Worm (Caenorhabditis elegans) whole organism, late embryonic: ENCODE data around the gene F54H5.2.

ENCODE experiments used
- C38D4.7 ChIP-seq: fragments of 200-800 bp; sonication (Bioruptor generic); optimal IDR thresholded peaks from 2 replicates; lab custom pipeline; 2018; ENCODE audit warnings: mild to moderate bottlenecking, missing genetic modification characterization, moderate library complexity, missing compliant biosample characterization
- K02D7.2 ChIP-seq: sonication (generic microtip); optimal IDR thresholded peaks from 2 replicates; lab custom pipeline; 2017; ENCODE audit warnings: mild to moderate bottlenecking, missing genetic modification characterization, missing compliant biosample characterization
- K09A11.1 ChIP-seq: sonication (generic microtip); optimal IDR thresholded peaks from 2 replicates; lab custom pipeline; 2017; ENCODE audit warnings: antibody characterized with exemption, mild to moderate bottlenecking, missing genetic modification characterization, missing compliant biosample characterization; ENCODE audit not compliant: insufficient read depth
- T23F11.4 ChIP-seq: fragments of 200-800 bp; sonication (Bioruptor generic); optimal IDR thresholded peaks from 2 replicates; lab custom pipeline; 2018; ENCODE audit warnings: mild to moderate bottlenecking, missing genetic modification characterization, missing compliant biosample characterization
- Y22D7AL.16 ChIP-seq: sonication (generic microtip); optimal IDR thresholded peaks from 2 replicates; lab custom pipeline; 2016; ENCODE audit warnings: missing genetic modification characterization, missing compliant biosample characterization
- ama-1 ChIP-seq: fragments of 150-350 bp; optimal IDR thresholded peaks from 2 replicates; lab custom pipeline; 2014
- ceh-2 ChIP-seq: sonication (generic microtip); optimal IDR thresholded peaks from 2 replicates; lab custom pipeline; 2016; ENCODE audit warnings: missing genotype, missing genetic modification characterization, missing compliant biosample characterization
- ceh-22 ChIP-seq: sonication (generic microtip); optimal IDR thresholded peaks from 2 replicates; lab custom pipeline; 2017; ENCODE audit warnings: missing biosample characterization, missing genetic modification characterization
- ceh-24 ChIP-seq: sonication (generic microtip); optimal IDR thresholded peaks from 2 replicates; lab custom pipeline; 2016; ENCODE audit warnings: mild to moderate bottlenecking, missing genetic modification characterization, missing compliant biosample characterization
- ceh-30 ChIP-seq: fragments of 150-350 bp; optimal IDR thresholded peaks from 2 replicates; lab custom pipeline; 2014; ENCODE audit warnings: missing biosample characterization, missing genetic modification characterization
- ceh-31 ChIP-seq: sonication (generic microtip); optimal IDR thresholded peaks from 2 replicates; lab custom pipeline; 2016; ENCODE audit warnings: missing genetic modification characterization, missing compliant biosample characterization
- ceh-6 ChIP-seq: fragments of 200-800 bp; sonication (Bioruptor generic); optimal IDR thresholded peaks from 2 replicates; lab custom pipeline; 2018; ENCODE audit warnings: mild to moderate bottlenecking, missing genetic modification characterization, missing compliant biosample characterization
- dve-1 ChIP-seq: sonication (generic microtip); optimal IDR thresholded peaks from 2 replicates; lab custom pipeline; 2017; ENCODE audit warnings: antibody characterized with exemption, mild to moderate bottlenecking, missing genetic modification characterization, missing compliant biosample characterization
- ets-4 ChIP-seq: sonication (generic microtip); optimal IDR thresholded peaks from 2 replicates; lab custom pipeline; 2016; ENCODE audit warnings: missing genetic modification characterization, missing compliant biosample characterization
- fax-1 ChIP-seq: sonication (generic microtip); optimal IDR thresholded peaks from 2 replicates; lab custom pipeline; 2016; ENCODE audit warnings: missing genotype, missing genetic modification characterization, missing compliant biosample characterization
- fkh-6 ChIP-seq: sonication (generic microtip); optimal IDR thresholded peaks from 2 replicates; lab custom pipeline; 2016; ENCODE audit warnings: missing genetic modification characterization, missing compliant biosample characterization
- gmeb-2 ChIP-seq: sonication (generic microtip); optimal IDR thresholded peaks from 2 replicates; lab custom pipeline; 2016; ENCODE audit warnings: missing genetic modification characterization, inconsistent platforms, missing compliant biosample characterization
- hlh-13 ChIP-seq: fragments of 200-800 bp; sonication (Bioruptor generic); optimal IDR thresholded peaks from 2 replicates; lab custom pipeline; 2018; ENCODE audit warnings: mild to moderate bottlenecking, missing genetic modification characterization, missing compliant biosample characterization
- lin-11 ChIP-seq: fragments of 200-800 bp; sonication (Bioruptor generic); optimal IDR thresholded peaks from 2 replicates; lab custom pipeline; 2018; ENCODE audit warnings: mild to moderate bottlenecking, missing genetic modification characterization, missing compliant biosample characterization
- madf-2 ChIP-seq: sonication (generic microtip); optimal IDR thresholded peaks from 2 replicates; lab custom pipeline; 2017; ENCODE audit warnings: missing genetic modification characterization, missing compliant biosample characterization
- nhr-11 ChIP-seq: fragments of 150-350 bp; optimal IDR thresholded peaks from 2 replicates; lab custom pipeline; 2014; ENCODE audit warnings: missing biosample characterization, missing genetic modification characterization
- npax-4 ChIP-seq: sonication (generic microtip); optimal IDR thresholded peaks from 2 replicates; lab custom pipeline; 2016; ENCODE audit warnings: missing genetic modification characterization, missing compliant biosample characterization
- pag-3 ChIP-seq: sonication (generic microtip); optimal IDR thresholded peaks from 2 replicates; lab custom pipeline; 2016; ENCODE audit warnings: missing compliant biosample characterization, missing genetic modification characterization, borderline replicate concordance
- pax-1 ChIP-seq: fragments of 150-350 bp; optimal IDR thresholded peaks from 2 replicates; lab custom pipeline; 2014; ENCODE audit warnings: missing biosample characterization, missing genetic modification characterization
- pha-2 ChIP-seq: sonication (generic microtip); optimal IDR thresholded peaks from 2 replicates; lab custom pipeline; 2017; ENCODE audit warnings: mild to moderate bottlenecking, missing genetic modification characterization, missing compliant biosample characterization
- pha-4 ChIP-seq: fragments of 150-350 bp; optimal IDR thresholded peaks from 2 replicates; lab custom pipeline; 2018; ENCODE audit warnings: missing biosample characterization, missing genetic modification reagents, missing genetic modification characterization
- pqm-1 ChIP-seq: sonication (generic microtip); optimal IDR thresholded peaks from 2 replicates; lab custom pipeline; 2016; ENCODE audit warnings: missing genetic modification characterization, missing compliant biosample characterization
- pros-1 ChIP-seq: fragments of 150-350 bp; optimal IDR thresholded peaks from 2 replicates; lab custom pipeline; 2014; ENCODE audit warnings: missing biosample characterization, missing genetic modification reagents, missing genetic modification characterization
- ref-2 ChIP-seq: sonication (generic microtip); optimal IDR thresholded peaks from 2 replicates; lab custom pipeline; 2016; ENCODE audit warnings: missing genetic modification characterization, missing compliant biosample characterization
- sdc-2 ChIP-seq: sonication (generic microtip); optimal IDR thresholded peaks from 2 replicates; lab custom pipeline; 2016; ENCODE audit warnings: missing genotype, missing genetic modification characterization, missing compliant biosample characterization
- sox-2 ChIP-seq: fragments of 200-800 bp; sonication (Bioruptor generic); IDR thresholded peaks from 2 replicates; pipeline ENCODE4 v1.3.6; 2022; ENCODE audit warnings: missing genetic modification reagents, missing genetic modification characterization, missing compliant biosample characterization
- syd-9 ChIP-seq: sonication (generic microtip); optimal IDR thresholded peaks from 2 replicates; lab custom pipeline; 2016; ENCODE audit warnings: mild to moderate bottlenecking, missing genetic modification characterization, moderate library complexity, missing compliant biosample characterization
- tbx-7 ChIP-seq: sonication (generic microtip); optimal IDR thresholded peaks from 2 replicates; lab custom pipeline; 2016; ENCODE audit warnings: missing genotype, missing genetic modification characterization, missing compliant biosample characterization
- unc-3 ChIP-seq, 2 experiments: fragments of 200-800 bp in 1 of 2; sonication (Bioruptor generic) in 1 of 2; sonication (generic microtip) in 1 of 2; conservative IDR thresholded peaks in 1 of 2; optimal IDR thresholded peaks in 1 of 2; 2 replicates each; pipeline versions ENCODE4 v1.3.6 to Lab custom; 2016 to 2022; ENCODE audit warnings: missing compliant biosample characterization in 2 of 2, missing genetic modification characterization in 2 of 2, missing genetic modification reagents in 1 of 2
- unc-86 ChIP-seq: sonication (generic microtip); optimal IDR thresholded peaks from 2 replicates; lab custom pipeline; 2016; ENCODE audit warnings: missing genetic modification characterization, missing compliant biosample characterization

F54H5.2 gene

ce11 chrII:6619007-6619406 is 8.3 kb upstream of the F54H5.2 start:
- TF ChIP-seq sox-2 (GFP tag; lab: Robert Waterston, UW): no peak

ce11 chrII:6621886-6622285 is 5.4 kb upstream of the F54H5.2 start, which contains the start of gene F54H5.3:
Gene F54H5.3, plus strand, starts transcription at chrII:6622186.
- no peak for TF ChIP-seq gmeb-2 (tag; lab: Kevin White, UChicago)
- no peak for TF ChIP-seq syd-9 (tag; lab: Kevin White, UChicago)
- no peak for TF ChIP-seq ceh-31
- no peak for TF ChIP-seq ceh-24 (tag; lab: Kevin White, UChicago)
- no peak for TF ChIP-seq ama-1 (lab: Kevin White, UChicago)
- TF ChIP-seq fkh-6 (tag; lab: Kevin White, UChicago): no peak
- TF ChIP-seq pqm-1: no peak
- TF ChIP-seq pag-3: no peak
- no peak for TF ChIP-seq lin-11 (tag; lab: Kevin White, UChicago)

ce11 chrII:6625302-6625701 is 2.0 kb upstream of the F54H5.2 start, which contains the start of gene F54H5.14:
Gene F54H5.14, minus strand, starts transcription at chrII:6625402.
- TF ChIP-seq dve-1 (tag; lab: Kevin White, UChicago) (no peak), pha-2 (tag; lab: Kevin White, UChicago) (no peak), K02D7.2 (tag; lab: Kevin White, UChicago) (no peak), T23F11.4 (no peak), madf-2 (tag; lab: Kevin White, UChicago) (no peak), C38D4.7 (GFP tag; lab: Kevin White, UChicago) (no peak), ceh-22 (no peak), K09A11.1 (tag; lab: Kevin White, UChicago) (no peak), pros-1 (tag; lab: Kevin White, UChicago) (no peak)

- TF ChIP-seq sdc-2 (no peak), pag-3 (no peak), ets-4 (tag; lab: Kevin White, UChicago) (no peak), K02D7.2 (tag; lab: Kevin White, UChicago) (no peak), fax-1 (tag; lab: Kevin White, UChicago) (no peak), ref-2 (tag; lab: Kevin White, UChicago) (no peak), unc-3 (GFP tag; conservative IDR thresholded peaks at IDR 0.05; lab: Robert Waterston, UW) (no peak), unc-3 (tag; optimal IDR thresholded peaks at IDR 0.05; lab: Kevin White, UChicago) (no peak), syd-9 (tag; lab: Kevin White, UChicago) (no peak), pha-2 (tag; lab: Kevin White, UChicago) (no peak), fkh-6 (tag; lab: Kevin White, UChicago) (no peak), C38D4.7 (GFP tag; lab: Kevin White, UChicago) (no peak), tbx-7 (tag; lab: Kevin White, UChicago) (no peak), npax-4 (tag; lab: Kevin White, UChicago) (no peak), pax-1 (tag; lab: Kevin White, UChicago) (no peak), Y22D7AL.16 (tag; lab: Kevin White, UChicago) (no peak)
These were observed 1.1 kb downstream of the F54H5.2 start for ce11 chrII:6628397-6628796.

ce11 chrII:6629775-6630174 is 2.5 kb downstream of the F54H5.2 start:
- no peak for TF ChIP-seq hlh-13 (GFP tag; lab: Kevin White, UChicago)

- TF ChIP-seq gmeb-2 (tag; lab: Kevin White, UChicago): no peak
- TF ChIP-seq fkh-6 (tag; lab: Kevin White, UChicago): no peak
- no peak for TF ChIP-seq ets-4 (tag; lab: Kevin White, UChicago)
These were observed 3.5 kb downstream of the F54H5.2 start, which contains the start of gene T19D12.4 for ce11 chrII:6630811-6631210. Gene T19D12.4, plus strand, starts transcription at chrII:6631105.

- TF ChIP-seq madf-2 (tag; lab: Kevin White, UChicago): no peak
- TF ChIP-seq unc-86 (tag; lab: Kevin White, UChicago): no peak
- TF ChIP-seq lin-11 (tag; lab: Kevin White, UChicago): no peak
- no peak for TF ChIP-seq tbx-7 (tag; lab: Kevin White, UChicago)
- TF ChIP-seq syd-9 (tag; lab: Kevin White, UChicago): no peak
- no peak for TF ChIP-seq ceh-6 (GFP tag; lab: Kevin White, UChicago)
- no peak for TF ChIP-seq ceh-30 (tag; lab: Kevin White, UChicago)
- TF ChIP-seq pha-4 (tag; lab: Kevin White, UChicago): no peak
- TF ChIP-seq nhr-11 (tag; lab: Kevin White, UChicago): no peak
- TF ChIP-seq ceh-2 (tag; lab: Kevin White, UChicago): no peak
- no peak for TF ChIP-seq hlh-13 (GFP tag; lab: Kevin White, UChicago)
These were observed 4.7 kb downstream of the F54H5.2 start for ce11 chrII:6631995-6632394.
